Fruit fly (Drosophila melanogaster) whole organism, embryonic: Measurements from ENCODE around the gene Zaf1.

Experiments
- Atf6 ChIP-seq: fragments of 200-800 bp; sonication (Bioruptor generic); IDR thresholded peaks from 2 replicates; pipeline ENCODE4 v1.3.6; 2022; ENCODE audit warnings: missing biosample characterization, missing genetic modification characterization
- CG11247 ChIP-seq: fragments of 200-800 bp; sonication (Bioruptor generic); IDR thresholded peaks from 2 replicates; pipeline ENCODE4 v1.3.6; 2022; ENCODE audit warnings: missing biosample characterization, missing genetic modification characterization
- CG11456 ChIP-seq: fragments of 200-800 bp; sonication (Bioruptor generic); IDR thresholded peaks from 3 replicates; pipeline ENCODE4 v1.3.6; 2022; ENCODE audit warnings: missing biosample characterization, missing genetic modification characterization
- CG12236 ChIP-seq: fragments of 200-800 bp; sonication (Bioruptor generic); optimal IDR thresholded peaks from 2 replicates; lab custom pipeline; 2016; ENCODE audit warnings: missing biosample characterization, missing genetic modification characterization
- CG13894 ChIP-seq: fragments of 200-800 bp; sonication (Bioruptor generic); optimal IDR thresholded peaks from 3 replicates; lab custom pipeline; 2018; ENCODE audit warnings: missing biosample characterization, mild to moderate bottlenecking, missing genetic modification characterization, moderate library complexity
- CG16779 ChIP-seq: fragments of 200-800 bp; sonication (Bioruptor generic); IDR thresholded peaks from 2 replicates; pipeline ENCODE4 v1.3.6; 2022; ENCODE audit warnings: missing biosample characterization, missing genetic modification characterization
- CG17361 ChIP-seq: fragments of 200-800 bp; sonication (Bioruptor generic); IDR thresholded peaks from 3 replicates; pipeline ENCODE4 v1.3.6; 2022; ENCODE audit warnings: missing biosample characterization, missing genetic modification characterization
- CG18262 ChIP-seq: fragments of 200-800 bp; optimal IDR thresholded peaks from 3 replicates; lab custom pipeline; 2019; ENCODE audit warnings: missing biosample characterization, mild to moderate bottlenecking, missing genetic modification characterization, moderate library complexity
- CG2116 ChIP-seq: fragments of 200-800 bp; sonication (Bioruptor generic); optimal IDR thresholded peaks from 3 replicates; lab custom pipeline; 2018; ENCODE audit warnings: missing biosample characterization, mild to moderate bottlenecking, missing genetic modification characterization
- CG2129 ChIP-seq: fragments of 200-800 bp; sonication (Bioruptor generic); IDR thresholded peaks from 2 replicates; pipeline ENCODE4 v1.3.6; 2022; ENCODE audit warnings: missing biosample characterization, missing genetic modification characterization; ENCODE audit not compliant: partially characterized antibody
- CG32772 ChIP-seq: fragments of 200-800 bp; sonication (Bioruptor generic); IDR thresholded peaks from 2 replicates; pipeline ENCODE4 v1.3.6; 2022; ENCODE audit warnings: missing biosample characterization, missing genetic modification characterization
- CG4360 ChIP-seq: fragments of 200-800 bp; sonication (Bioruptor generic); IDR thresholded peaks from 2 replicates; pipeline ENCODE4 v1.3.6; 2022; ENCODE audit warnings: missing biosample characterization, missing genetic modification characterization
- CG4730 ChIP-seq: fragments of 200-800 bp; sonication (Bioruptor generic); IDR thresholded peaks from 2 replicates; pipeline ENCODE4 v1.3.6; 2022; ENCODE audit warnings: missing biosample characterization, missing genetic modification characterization
- CG6175 ChIP-seq: fragments of 200-800 bp; sonication (Bioruptor generic); IDR thresholded peaks from 3 replicates; pipeline ENCODE4 v1.3.6; 2022; ENCODE audit warnings: missing biosample characterization, missing genetic modification characterization
- CG7786 ChIP-seq: fragments of 200-800 bp; sonication (Bioruptor generic); optimal IDR thresholded peaks from 2 replicates; lab custom pipeline; 2016; ENCODE audit warnings: missing biosample characterization, missing genetic modification characterization
- CG8290 ChIP-seq, 3 experiments: fragments of 200-800 bp; sonication (Bioruptor generic); optimal IDR thresholded peaks; 2 replicates each; lab custom pipeline; 2016 to 2019; ENCODE audit warnings: missing biosample characterization in 3 of 3, missing genetic modification characterization in 3 of 3, mild to moderate bottlenecking in 2 of 3, moderate library complexity in 1 of 3
- CG8924 ChIP-seq: fragments of 200-800 bp; optimal IDR thresholded peaks from 3 replicates; lab custom pipeline; 2019; ENCODE audit warnings: missing biosample characterization, mild to moderate bottlenecking, missing genetic modification characterization, moderate library complexity
- CG9437 ChIP-seq: fragments of 200-800 bp; sonication (Bioruptor generic); optimal IDR thresholded peaks from 2 replicates; lab custom pipeline; 2018; ENCODE audit warnings: missing biosample characterization, mild to moderate bottlenecking, missing genetic modification characterization
- Chrac-16 ChIP-seq: fragments of 200-800 bp; sonication (Bioruptor generic); optimal IDR thresholded peaks from 3 replicates; lab custom pipeline; 2016; ENCODE audit warnings: missing biosample characterization, missing genetic modification characterization
- CkIIα-i1 ChIP-seq: fragments of 200-800 bp; sonication (Bioruptor generic); IDR thresholded peaks from 2 replicates; pipeline ENCODE4 v1.3.6; 2022; ENCODE audit warnings: missing biosample characterization, missing genetic modification characterization
- CoRest ChIP-seq: fragments of 200-800 bp; sonication (Bioruptor generic); optimal IDR thresholded peaks from 3 replicates; lab custom pipeline; 2018; ENCODE audit warnings: missing biosample characterization, mild to moderate bottlenecking, missing genetic modification characterization, moderate library complexity
- Dip3 ChIP-seq: fragments of 200-800 bp; sonication (Bioruptor generic); optimal IDR thresholded peaks from 3 replicates; lab custom pipeline; 2016; ENCODE audit warnings: missing biosample characterization, missing genetic modification characterization
- HmgZ ChIP-seq: fragments of 200-800 bp; sonication (Bioruptor generic); optimal IDR thresholded peaks from 2 replicates; lab custom pipeline; 2018; ENCODE audit warnings: missing biosample characterization, mild to moderate bottlenecking, missing genetic modification characterization
- Lim3 ChIP-seq: fragments of 200-800 bp; sonication (Bioruptor generic); IDR thresholded peaks from 2 replicates; pipeline ENCODE4 v1.3.6; 2022; ENCODE audit warnings: missing biosample characterization, missing genetic modification characterization
- Myb ChIP-seq: fragments of 200-800 bp; sonication (Bioruptor generic); optimal IDR thresholded peaks from 2 replicates; lab custom pipeline; 2016; ENCODE audit warnings: missing biosample characterization, missing genetic modification characterization
- Optix ChIP-seq: fragments of 200-800 bp; sonication (Bioruptor generic); IDR thresholded peaks from 3 replicates; pipeline ENCODE4 v1.3.6; 2022; ENCODE audit warnings: missing biosample characterization, missing genetic modification characterization
- Rfx ChIP-seq: fragments of 200-800 bp; sonication (Bioruptor generic); IDR thresholded peaks from 2 replicates; pipeline ENCODE4 v1.3.6; 2022; ENCODE audit warnings: missing biosample characterization, missing genetic modification characterization
- Scr ChIP-seq: fragments of 200-800 bp; sonication (Bioruptor generic); IDR thresholded peaks from 2 replicates; pipeline ENCODE4 v1.3.6; 2022; ENCODE audit warnings: missing biosample characterization, missing genetic modification characterization; ENCODE audit not compliant: partially characterized antibody
- Side ChIP-seq: fragments of 200-800 bp; sonication (Bioruptor generic); optimal IDR thresholded peaks from 2 replicates; lab custom pipeline; 2016; ENCODE audit warnings: missing biosample characterization, missing genetic modification characterization
- Sry-δ ChIP-seq: fragments of 200-800 bp; sonication (Bioruptor generic); optimal IDR thresholded peaks from 2 replicates; lab custom pipeline; 2016; ENCODE audit warnings: missing biosample characterization, missing genetic modification characterization
- ara ChIP-seq: fragments of 200-800 bp; sonication (Bioruptor generic); IDR thresholded peaks from 2 replicates; pipeline ENCODE4 v1.3.6; 2022; ENCODE audit warnings: missing biosample characterization, missing genetic modification characterization
- bab2 ChIP-seq: fragments of 200-800 bp; sonication (Bioruptor generic); optimal IDR thresholded peaks from 2 replicates; lab custom pipeline; 2016; ENCODE audit warnings: missing biosample characterization, missing genetic modification characterization
- bcd ChIP-seq: fragments of 200-800 bp; sonication (Bioruptor generic); optimal IDR thresholded peaks from 2 replicates; lab custom pipeline; 2017; ENCODE audit warnings: missing biosample characterization, mild to moderate bottlenecking, missing genetic modification characterization
- bigmax ChIP-seq: fragments of 200-800 bp; sonication (Bioruptor generic); optimal IDR thresholded peaks from 2 replicates; lab custom pipeline; 2018; ENCODE audit warnings: missing biosample characterization, mild to moderate bottlenecking, missing genetic modification characterization
- esg ChIP-seq: fragments of 200-800 bp; sonication (Bioruptor generic); conservative IDR thresholded peaks from 2 replicates; pipeline ENCODE4 v1.3.6; 2022; ENCODE audit warnings: missing biosample characterization, missing genetic modification characterization
- eve ChIP-seq, 2 experiments: fragments of >200 bp; optimal IDR thresholded peaks; 2 replicates each; lab custom pipeline; 2017; ENCODE audit warnings: missing biosample characterization in 2 of 2, missing genetic modification characterization in 2 of 2
- fd102C ChIP-seq: fragments of 200-800 bp; sonication (Bioruptor generic); optimal IDR thresholded peaks from 2 replicates; lab custom pipeline; 2018; ENCODE audit warnings: missing biosample characterization, mild to moderate bottlenecking, missing genetic modification characterization, moderate library complexity
- fd3F ChIP-seq: fragments of 200-800 bp; sonication (Bioruptor generic); optimal IDR thresholded peaks from 2 replicates; lab custom pipeline; 2018; ENCODE audit warnings: missing biosample characterization, mild to moderate bottlenecking, missing genetic modification characterization, moderate library complexity
- fd64A ChIP-seq: fragments of 200-800 bp; sonication (Bioruptor generic); optimal IDR thresholded peaks from 3 replicates; lab custom pipeline; 2018; ENCODE audit warnings: missing biosample characterization, mild to moderate bottlenecking, missing genetic modification characterization
- gt ChIP-seq: fragments of 200-800 bp; sonication (Bioruptor generic); IDR thresholded peaks from 2 replicates; pipeline ENCODE4 v1.3.6; 2022; ENCODE audit warnings: missing biosample characterization, missing genetic modification characterization
- lilli ChIP-seq: fragments of 200-800 bp; sonication (Bioruptor generic); optimal IDR thresholded peaks from 3 replicates; lab custom pipeline; 2016; ENCODE audit warnings: missing biosample characterization, missing genetic modification characterization
- nau ChIP-seq: fragments of 200-800 bp; sonication (Bioruptor generic); optimal IDR thresholded peaks from 3 replicates; lab custom pipeline; 2017; ENCODE audit warnings: missing biosample characterization, mild to moderate bottlenecking, missing genetic modification characterization, missing genetic modification reagents
- nerfin-1 ChIP-seq: fragments of 200-800 bp; sonication (Bioruptor generic); optimal IDR thresholded peaks from 3 replicates; lab custom pipeline; 2019; ENCODE audit warnings: missing biosample characterization, mild to moderate bottlenecking, missing genetic modification characterization, moderate library complexity
- repo ChIP-seq: fragments of 200-800 bp; sonication (Bioruptor generic); optimal IDR thresholded peaks from 2 replicates; lab custom pipeline; 2016; ENCODE audit warnings: missing biosample characterization, missing genetic modification characterization
- row ChIP-seq: fragments of 200-800 bp; sonication (Bioruptor generic); IDR thresholded peaks from 3 replicates; pipeline ENCODE4 v1.3.6; 2022; ENCODE audit warnings: missing biosample characterization, missing genetic modification characterization
- sc ChIP-seq, 3 experiments: fragments of >200 bp in 2 of 3; fragments of 200-800 bp in 1 of 3; sonication (Bioruptor generic) in 1 of 3; optimal IDR thresholded peaks; 2 replicates in 2 of 3; 3 replicates in 1 of 3; lab custom pipeline; 2017; ENCODE audit warnings: mild to moderate bottlenecking in 1 of 3, missing biosample characterization in 1 of 3, missing genetic modification characterization in 1 of 3, missing genetic modification reagents in 1 of 3
- sna ChIP-seq: fragments of 200-800 bp; sonication (Bioruptor generic); IDR thresholded peaks from 2 replicates; pipeline ENCODE4 v1.3.6; 2022; ENCODE audit warnings: missing biosample characterization, missing genetic modification characterization; ENCODE audit not compliant: partially characterized antibody
- ssp ChIP-seq: fragments of 200-800 bp; sonication (Bioruptor generic); IDR thresholded peaks from 2 replicates; pipeline ENCODE4 v1.3.6; 2022; ENCODE audit warnings: missing biosample characterization, missing genetic modification characterization
- tna ChIP-seq: fragments of 200-800 bp; sonication (Bioruptor generic); IDR thresholded peaks from 2 replicates; pipeline ENCODE4 v1.3.6; 2022; ENCODE audit warnings: missing biosample characterization, missing genetic modification characterization; ENCODE audit not compliant: partially characterized antibody
- yki ChIP-seq: fragments of >200 bp; optimal IDR thresholded peaks from 3 replicates; lab custom pipeline; 2018
- z ChIP-seq: fragments of 200-800 bp; sonication (Bioruptor generic); IDR thresholded peaks from 3 replicates; pipeline ENCODE4 v1.3.6; 2022; ENCODE audit warnings: missing biosample characterization, missing genetic modification characterization

Zaf1 gene

dm6 chr3R:11582253-11582589 is 43.2 kb downstream of the Zaf1 start (continued):
- TF ChIP-seq Lim3 (GFP tag; lab: Robert Waterston, UW) (no peak), CG6175 (no peak), ssp (GFP tag; lab: Robert Waterston, UW) (peak; percentile 62; the same call in 1 of the 2 replicates), Atf6 (GFP tag; lab: Robert Waterston, UW) (peak; percentile 30; the same call in 1 of the 2 replicates), bigmax (GFP tag; lab: Kevin White, UChicago) (no peak), Scr (GFP tag; lab: Robert Waterston, UW) (no peak), fd3F (peak; percentile 65), sc (optimal IDR thresholded peaks at IDR 0.05; lab: Kevin White, UChicago) (no peak), sc (GFP tag; optimal IDR thresholded peaks at IDR 0.05; lab: Kevin White, UChicago) (peak; percentile 45), Dip3 (peak; percentile 35), CG4360 (GFP tag; lab: Robert Waterston, UW) (no peak; the same call in 1 of the 2 replicates), CG11247 (peak; percentile 64; the same call in 1 of the 2 replicates), CoRest (tag; lab: Kevin White, UChicago) (peak; percentile 66), Rfx (peak; percentile 76), CG4730 (GFP tag; lab: Robert Waterston, UW) (peak; percentile 50; the same call in 1 of the 2 replicates), yki (lab: Kevin White, UChicago) (no peak), nerfin-1 (tag; lab: Kevin White, UChicago) (no peak), HmgZ (tag; lab: Kevin White, UChicago) (no peak), Optix (GFP tag; lab: Robert Waterston, UW) (peak; percentile 79), bcd (GFP tag; lab: Kevin White, UChicago) (peak; percentile 51), nau (GFP tag; lab: Kevin White, UChicago) (no peak), fd102C (GFP tag; lab: Kevin White, UChicago) (no peak), CG7786 (GFP tag; lab: Kevin White, UChicago) (peak; percentile 44), Side (GFP tag; lab: Kevin White, UChicago) (peak; percentile 59), ara (GFP tag; lab: Robert Waterston, UW) (peak; percentile 54; the same call in 1 of the 2 replicates), CG8924 (tag; lab: Kevin White, UChicago) (peak; percentile 55), bab2 (GFP tag; lab: Kevin White, UChicago) (peak; percentile 49), repo (peak; percentile 36), CG12236 (GFP tag; lab: Kevin White, UChicago) (peak; percentile 58), fd64A (no peak), CG8290 (GFP tag; optimal IDR thresholded peaks at IDR 0.05; lab: Kevin White, UChicago) (no peak), CG8290 (tag; optimal IDR thresholded peaks at IDR 0.05; lab: Kevin White, UChicago) (no peak), eve (GFP tag; optimal IDR thresholded peaks at IDR 0.05; lab: Kevin White, UChicago) (no peak), CG9437 (GFP tag; lab: Kevin White, UChicago) (peak; percentile 57), CG2129 (GFP tag; lab: Robert Waterston, UW) (no peak), lilli (GFP tag; lab: Kevin White, UChicago) (peak; percentile 72), esg (GFP tag; lab: Robert Waterston, UW) (peak; percentile 71), CG16779 (GFP tag; lab: Robert Waterston, UW) (0 out of 2 replicates have a peak, but pooled peaks have one; percentile 34), CkIIα-i1 (GFP tag; lab: Robert Waterston, UW) (no peak), CG18262 (tag; lab: Kevin White, UChicago) (peak; percentile 66), Myb (peak; percentile 23), Chrac-16 (GFP tag; lab: Kevin White, UChicago) (peak; percentile 32), gt (peak; percentile 41; the same call in 1 of the 2 replicates), CG17361 (GFP tag; lab: Robert Waterston, UW) (no peak; the same call in 2 of the 3 replicates), sna (GFP tag; lab: Robert Waterston, UW) (no peak), row (GFP tag; lab: Robert Waterston, UW) (peak; percentile 85), CG32772 (GFP tag; lab: Robert Waterston, UW) (peak; percentile 67), CG2116 (no peak), Sry-δ (GFP tag; lab: Kevin White, UChicago) (no peak), tna (GFP tag; lab: Robert Waterston, UW) (no peak), CG13894 (no peak), CG11456 (GFP tag; lab: Robert Waterston, UW) (peak; percentile 11; the same call in 1 of the 3 replicates), z (GFP tag; lab: Robert Waterston, UW) (no peak)
